Fruit fly (Drosophila melanogaster): Measurements from ENCODE around the gene Fuca.

DNA sequence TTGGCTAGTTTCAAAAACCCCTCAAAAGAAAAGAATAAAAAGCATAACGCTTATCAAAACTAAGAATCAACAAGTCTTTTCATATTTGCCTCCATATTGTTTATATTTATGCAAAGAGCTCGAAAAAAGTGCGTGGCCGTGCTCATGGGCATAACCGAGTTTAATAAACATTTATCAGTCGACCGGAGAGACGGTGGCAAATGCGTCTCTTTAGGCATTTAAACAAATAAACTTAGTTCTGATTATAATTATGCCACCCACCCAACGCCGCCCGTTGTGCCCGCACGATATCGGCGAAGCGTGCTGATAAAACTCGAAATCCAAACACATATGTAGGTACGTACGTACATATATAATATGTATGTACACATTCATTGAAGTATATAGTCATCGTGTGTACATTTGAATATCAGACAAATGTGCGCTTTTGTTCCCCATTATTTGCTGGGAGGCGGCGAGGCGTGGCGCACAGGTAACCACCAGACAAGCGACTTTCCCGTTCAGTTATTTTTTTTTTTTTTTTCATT, 5.9 kb upstream of the Fuca start:
- TF ChIP-seq Six4 (GFP tag; optimal IDR thresholded peaks at IDR 0.05), result no peak
- no peak for TF ChIP-seq so (GFP tag; IDR thresholded peaks at IDR 0.05)
- TF ChIP-seq CG7556 (GFP tag; optimal IDR thresholded peaks at IDR 0.05), result peak; percentile 5
